Fruit fly (Drosophila melanogaster) whole organism, embryonic: ENCODE results near the gene CG8671.

Experiments used
- Abd-B ChIP-seq: fragments of 200-800 bp; sonication (Bioruptor generic); optimal IDR thresholded peaks from 2 replicates; lab custom pipeline; 2018; ENCODE audit warnings: missing biosample characterization, mild to moderate bottlenecking, missing genetic modification characterization, moderate library complexity
- Ada2b ChIP-seq: fragments of 200-800 bp; sonication (Bioruptor generic); IDR thresholded peaks from 2 replicates; pipeline ENCODE4 v1.3.6; 2022; ENCODE audit warnings: missing biosample characterization, missing genetic modification characterization
- CG10274 ChIP-seq: fragments of 200-800 bp; sonication (Bioruptor generic); optimal IDR thresholded peaks from 3 replicates; lab custom pipeline; 2017; ENCODE audit warnings: missing biosample characterization, mild to moderate bottlenecking, missing genetic modification characterization
- CG11723 ChIP-seq: fragments of 200-800 bp; sonication (Bioruptor generic); optimal IDR thresholded peaks from 2 replicates; lab custom pipeline; 2017; ENCODE audit warnings: missing biosample characterization, mild to moderate bottlenecking, missing genetic modification characterization
- CG12236 ChIP-seq: fragments of 200-800 bp; sonication (Bioruptor generic); optimal IDR thresholded peaks from 2 replicates; lab custom pipeline; 2016; ENCODE audit warnings: missing biosample characterization, missing genetic modification characterization
- CG13123 ChIP-seq: fragments of 200-800 bp; sonication (Bioruptor generic); optimal IDR thresholded peaks from 2 replicates; lab custom pipeline; 2016; ENCODE audit warnings: missing biosample characterization, missing genetic modification characterization
- CG13287 ChIP-seq: fragments of 200-800 bp; sonication (Bioruptor generic); IDR thresholded peaks from 2 replicates; pipeline ENCODE4 v1.3.6; 2022; ENCODE audit warnings: missing biosample characterization, missing genetic modification characterization; ENCODE audit not compliant: partially characterized antibody
- CG14014 ChIP-seq: fragments of 200-800 bp; sonication (Bioruptor generic); IDR thresholded peaks from 2 replicates; pipeline ENCODE4 v1.3.6; 2022; ENCODE audit warnings: missing biosample characterization, missing genetic modification characterization
- CG14441 ChIP-seq: fragments of 200-800 bp; sonication (Bioruptor generic); IDR thresholded peaks from 2 replicates; pipeline ENCODE4 v1.3.6; 2022; ENCODE audit warnings: missing biosample characterization, missing genetic modification characterization
- CG14860 ChIP-seq: fragments of 200-800 bp; sonication (Bioruptor generic); IDR thresholded peaks from 3 replicates; pipeline ENCODE4 v1.3.6; 2022; ENCODE audit warnings: missing biosample characterization, missing genetic modification characterization; ENCODE audit not compliant: partially characterized antibody
- CG17328 ChIP-seq: fragments of 200-800 bp; sonication (Bioruptor generic); IDR thresholded peaks from 2 replicates; pipeline ENCODE4 v1.3.6; 2022; ENCODE audit warnings: missing biosample characterization, missing genetic modification characterization
- CG17385 ChIP-seq: fragments of 200-800 bp; sonication (Bioruptor generic); optimal IDR thresholded peaks from 3 replicates; lab custom pipeline; 2018; ENCODE audit warnings: missing biosample characterization, mild to moderate bottlenecking, missing genetic modification characterization
- CG2678 ChIP-seq: fragments of 200-800 bp; sonication (Bioruptor generic); optimal IDR thresholded peaks from 3 replicates; lab custom pipeline; 2019; ENCODE audit warnings: missing biosample characterization, mild to moderate bottlenecking, missing genetic modification characterization, moderate library complexity
- CG2889 ChIP-seq: fragments of 200-800 bp; sonication (Bioruptor generic); IDR thresholded peaks from 3 replicates; pipeline ENCODE4 v1.3.6; 2022; ENCODE audit warnings: missing biosample characterization, missing genetic modification characterization
- CG3065 ChIP-seq: fragments of 200-800 bp; sonication (Bioruptor generic); optimal IDR thresholded peaks from 2 replicates; lab custom pipeline; 2016; ENCODE audit warnings: missing biosample characterization, missing genetic modification characterization
- CG3407 ChIP-seq: fragments of 200-800 bp; sonication (Bioruptor generic); optimal IDR thresholded peaks from 2 replicates; lab custom pipeline; 2018; ENCODE audit warnings: missing biosample characterization, mild to moderate bottlenecking, missing genetic modification characterization
- CG34422 ChIP-seq: fragments of 200-800 bp; sonication (Bioruptor generic); IDR thresholded peaks from 3 replicates; pipeline ENCODE4 v1.3.6; 2022; ENCODE audit warnings: missing biosample characterization, missing genetic modification characterization
- CG3995 ChIP-seq: fragments of 200-800 bp; sonication (Bioruptor generic); optimal IDR thresholded peaks from 3 replicates; lab custom pipeline; 2016; ENCODE audit warnings: missing biosample characterization, missing genetic modification characterization
- CG5245 ChIP-seq: fragments of 200-800 bp; sonication (Bioruptor generic); optimal IDR thresholded peaks from 3 replicates; lab custom pipeline; 2016; ENCODE audit warnings: missing biosample characterization, missing genetic modification characterization
- CG6689 ChIP-seq: fragments of 200-800 bp; sonication (Bioruptor generic); IDR thresholded peaks from 2 replicates; pipeline ENCODE4 v1.3.6; 2022; ENCODE audit warnings: missing biosample characterization, missing genetic modification characterization
- CG9727 ChIP-seq: fragments of 200-800 bp; sonication (Bioruptor generic); optimal IDR thresholded peaks from 3 replicates; lab custom pipeline; 2017; ENCODE audit warnings: missing biosample characterization, mild to moderate bottlenecking, missing genetic modification characterization
- CHES-1-like ChIP-seq: fragments of 200-800 bp; sonication (Bioruptor generic); optimal IDR thresholded peaks from 2 replicates; lab custom pipeline; 2016; ENCODE audit warnings: missing biosample characterization, missing genetic modification characterization
- D19B ChIP-seq: fragments of 200-800 bp; sonication (Bioruptor generic); optimal IDR thresholded peaks from 2 replicates; lab custom pipeline; 2017; ENCODE audit warnings: missing biosample characterization, mild to moderate bottlenecking, missing genetic modification characterization
- Dfd ChIP-seq, 2 experiments: fragments of >200 bp; optimal IDR thresholded peaks; 2 replicates each; lab custom pipeline; 2017; ENCODE audit warnings: missing biosample characterization in 2 of 2, missing genetic modification characterization in 2 of 2
- Drgx ChIP-seq: fragments of 200-800 bp; sonication (Bioruptor generic); IDR thresholded peaks from 2 replicates; pipeline ENCODE4 v1.3.6; 2022; ENCODE audit warnings: missing biosample characterization, missing genetic modification characterization
- GATAe ChIP-seq: fragments of 200-800 bp; sonication (Bioruptor generic); conservative IDR thresholded peaks from 2 replicates; pipeline ENCODE4 v1.3.6; 2022; ENCODE audit warnings: missing biosample characterization, missing genetic modification characterization
- Kr ChIP-seq: fragments of 200-800 bp; sonication (Bioruptor generic); optimal IDR thresholded peaks from 2 replicates; lab custom pipeline; 2017; ENCODE audit warnings: missing biosample characterization, mild to moderate bottlenecking, missing genetic modification characterization
- Lim3 ChIP-seq: fragments of 200-800 bp; sonication (Bioruptor generic); IDR thresholded peaks from 2 replicates; pipeline ENCODE4 v1.3.6; 2022; ENCODE audit warnings: missing biosample characterization, missing genetic modification characterization
- Meics ChIP-seq: fragments of 200-800 bp; sonication (Bioruptor generic); optimal IDR thresholded peaks from 2 replicates; lab custom pipeline; 2017; ENCODE audit warnings: missing biosample characterization, mild to moderate bottlenecking, missing genetic modification characterization
- Nf-YC ChIP-seq: fragments of 200-800 bp; optimal IDR thresholded peaks from 3 replicates; lab custom pipeline; 2019; ENCODE audit warnings: missing biosample characterization, mild to moderate bottlenecking, missing genetic modification characterization, moderate library complexity
- PHDP ChIP-seq: fragments of 200-800 bp; sonication (Bioruptor generic); optimal IDR thresholded peaks from 3 replicates; lab custom pipeline; 2018; ENCODE audit warnings: missing biosample characterization, mild to moderate bottlenecking, missing genetic modification characterization, moderate library complexity
- Scr ChIP-seq: fragments of 200-800 bp; sonication (Bioruptor generic); IDR thresholded peaks from 2 replicates; pipeline ENCODE4 v1.3.6; 2022; ENCODE audit warnings: missing biosample characterization, missing genetic modification characterization; ENCODE audit not compliant: partially characterized antibody
- Taf1 ChIP-seq: fragments of 200-800 bp; sonication (Bioruptor generic); IDR thresholded peaks from 2 replicates; pipeline ENCODE4 v1.3.6; 2022; ENCODE audit warnings: missing biosample characterization, missing genetic modification characterization
- YL-1 ChIP-seq: fragments of 200-800 bp; sonication (Bioruptor generic); optimal IDR thresholded peaks from 3 replicates; lab custom pipeline; 2017; ENCODE audit warnings: missing biosample characterization, mild to moderate bottlenecking, missing genetic modification characterization
- chinmo ChIP-seq: fragments of 200-800 bp; sonication (Bioruptor generic); IDR thresholded peaks from 4 replicates; pipeline ENCODE4 v1.3.6; 2022; ENCODE audit warnings: missing biosample characterization, missing genetic modification characterization; ENCODE audit not compliant: partially characterized antibody
- chn ChIP-seq: fragments of 200-800 bp; sonication (Bioruptor generic); optimal IDR thresholded peaks from 2 replicates; lab custom pipeline; 2016; ENCODE audit warnings: missing biosample characterization, missing genetic modification characterization
- crc ChIP-seq: fragments of 200-800 bp; sonication (Bioruptor generic); optimal IDR thresholded peaks from 2 replicates; lab custom pipeline; 2016; ENCODE audit warnings: missing biosample characterization, missing genetic modification characterization
- cwo ChIP-seq: fragments of 200-800 bp; sonication (Bioruptor generic); optimal IDR thresholded peaks from 3 replicates; lab custom pipeline; 2017; ENCODE audit warnings: missing biosample characterization, missing genetic modification characterization, mild to moderate bottlenecking, moderate library complexity, missing genetic modification reagents
- dati ChIP-seq: fragments of 200-800 bp; sonication (Bioruptor generic); IDR thresholded peaks from 2 replicates; pipeline ENCODE4 v1.3.6; 2022; ENCODE audit warnings: missing biosample characterization, missing genetic modification characterization
- fd3F ChIP-seq: fragments of 200-800 bp; sonication (Bioruptor generic); optimal IDR thresholded peaks from 2 replicates; lab custom pipeline; 2018; ENCODE audit warnings: missing biosample characterization, mild to moderate bottlenecking, missing genetic modification characterization, moderate library complexity
- hkb ChIP-seq, 2 experiments: fragments of 200-800 bp in 1 of 2; fragments of >200 bp in 1 of 2; sonication (Bioruptor generic) in 1 of 2; IDR thresholded peaks in 1 of 2; optimal IDR thresholded peaks in 1 of 2; 2 replicates each; pipeline versions ENCODE4 v1.3.6 to Lab custom; 2017 to 2022; ENCODE audit warnings: missing biosample characterization in 1 of 2, missing genetic modification characterization in 1 of 2
- jumu ChIP-seq: fragments of 200-800 bp; sonication (Bioruptor generic); optimal IDR thresholded peaks from 3 replicates; lab custom pipeline; 2016; ENCODE audit warnings: missing biosample characterization, missing genetic modification characterization
- kah ChIP-seq: fragments of 200-800 bp; sonication (Bioruptor generic); optimal IDR thresholded peaks from 2 replicates; lab custom pipeline; 2018; ENCODE audit warnings: missing biosample characterization, mild to moderate bottlenecking, missing genetic modification characterization
- lbe ChIP-seq: fragments of 200-800 bp; sonication (Bioruptor generic); optimal IDR thresholded peaks from 2 replicates; lab custom pipeline; 2016; ENCODE audit warnings: missing biosample characterization, mild to moderate bottlenecking, missing genetic modification characterization
- luna ChIP-seq: fragments of 200-800 bp; sonication (Bioruptor generic); optimal IDR thresholded peaks from 2 replicates; lab custom pipeline; 2016; ENCODE audit warnings: missing biosample characterization, missing genetic modification characterization
- prd ChIP-seq, 3 experiments: fragments of >200 bp in 2 of 3; fragments of 200-800 bp in 1 of 3; sonication (Bioruptor generic) in 1 of 3; optimal IDR thresholded peaks in 2 of 3; IDR thresholded peaks in 1 of 3; 2 replicates in 2 of 3; 3 replicates in 1 of 3; pipeline versions ENCODE4 v1.3.6 to Lab custom; 2017 to 2022; ENCODE audit warnings: missing biosample characterization in 1 of 3, missing genetic modification characterization in 1 of 3
- scrt ChIP-seq: fragments of 200-800 bp; sonication (Bioruptor generic); optimal IDR thresholded peaks from 2 replicates; lab custom pipeline; 2018; ENCODE audit warnings: missing biosample characterization, mild to moderate bottlenecking, missing genetic modification characterization, moderate library complexity
- sim ChIP-seq: fragments of 200-800 bp; sonication (Bioruptor generic); IDR thresholded peaks from 2 replicates; pipeline ENCODE4 v1.3.6; 2022; ENCODE audit warnings: missing biosample characterization, missing genetic modification characterization
- tna ChIP-seq: fragments of 200-800 bp; sonication (Bioruptor generic); IDR thresholded peaks from 2 replicates; pipeline ENCODE4 v1.3.6; 2022; ENCODE audit warnings: missing biosample characterization, missing genetic modification characterization; ENCODE audit not compliant: partially characterized antibody
- vfl ChIP-seq: fragments of 200-800 bp; sonication (Bioruptor generic); optimal IDR thresholded peaks from 2 replicates; lab custom pipeline; 2016; ENCODE audit warnings: missing biosample characterization, missing genetic modification characterization
- yki ChIP-seq: fragments of >200 bp; optimal IDR thresholded peaks from 3 replicates; lab custom pipeline; 2018

CG8671 gene

DNA sequence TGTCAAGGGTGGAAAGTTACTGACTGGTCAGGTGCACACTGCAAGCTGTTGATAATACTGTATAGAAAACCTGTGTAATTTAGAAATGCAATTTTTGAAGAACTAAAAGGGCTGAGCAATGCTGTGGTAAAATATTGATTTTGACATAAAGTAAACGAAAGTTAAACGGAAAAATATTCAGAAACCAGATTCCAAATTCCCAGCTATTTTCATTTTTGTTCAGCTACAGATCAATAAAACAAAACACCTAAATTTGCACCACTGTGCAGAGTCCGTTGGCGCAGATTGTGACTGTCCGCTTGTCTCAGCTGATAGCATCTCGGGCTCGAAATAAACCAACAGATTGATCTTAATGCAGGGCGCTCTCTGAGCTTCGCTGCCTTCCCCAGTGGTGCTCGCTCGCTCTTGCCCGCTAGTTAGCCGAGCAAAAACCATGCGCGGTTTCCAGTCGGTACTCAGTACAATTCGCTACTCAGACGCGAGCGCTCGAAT lies 51.2 kb downstream of the CG8671 start, which contains the start of gene CG46314:
CG46314 (plus strand) TSS at position 452 of the 492 bp plus-strand sequence.
- TF ChIP-seq CG14860 (GFP tag; lab: Robert Waterston, UW) (no peak), cwo (GFP tag; lab: Kevin White, UChicago) (no peak), fd3F (GFP tag; lab: Kevin White, UChicago) (no peak), Drgx (GFP tag; lab: Robert Waterston, UW) (peak; percentile 78), jumu (GFP tag; lab: Kevin White, UChicago) (no peak), Taf1 (GFP tag; lab: Robert Waterston, UW) (no peak), CG34422 (GFP tag; lab: Robert Waterston, UW) (no peak), CG6689 (GFP tag; lab: Robert Waterston, UW) (no peak), Lim3 (no peak), CG14441 (GFP tag; lab: Robert Waterston, UW) (peak; percentile 45; the same call in 1 of the 2 replicates), CG14014 (no peak), CG3065 (GFP tag; lab: Kevin White, UChicago) (no peak), hkb (optimal IDR thresholded peaks at IDR 0.05; lab: Kevin White, UChicago) (no peak), hkb (GFP tag; IDR thresholded peaks at IDR 0.05; lab: Robert Waterston, UW) (peak; percentile 30), YL-1 (GFP tag; lab: Kevin White, UChicago) (no peak), yki (lab: Kevin White, UChicago) (no peak), CG3995 (no peak), lbe (GFP tag; lab: Kevin White, UChicago) (peak; percentile 39), CG5245 (GFP tag; lab: Kevin White, UChicago) (no peak), Abd-B (GFP tag; lab: Kevin White, UChicago) (no peak), dati (GFP tag; lab: Robert Waterston, UW) (no peak), CG13287 (GFP tag; lab: Robert Waterston, UW) (peak; percentile 50; the same call in 1 of the 2 replicates), Ada2b (GFP tag; lab: Robert Waterston, UW) (peak; percentile 30; the same call in 1 of the 2 replicates), CG3407 (GFP tag; lab: Kevin White, UChicago) (no peak), Meics (GFP tag; lab: Kevin White, UChicago) (peak; percentile 37), sim (GFP tag; lab: Robert Waterston, UW) (no peak), luna (GFP tag; lab: Kevin White, UChicago) (no peak), vfl (GFP tag; lab: Kevin White, UChicago) (no peak), CG17385 (no peak), D19B (GFP tag; lab: Kevin White, UChicago) (peak; percentile 6), CG2889 (GFP tag; lab: Robert Waterston, UW) (no peak), CG12236 (no peak), CHES-1-like (GFP tag; lab: Kevin White, UChicago) (no peak), kah (GFP tag; lab: Kevin White, UChicago) (no peak), prd (optimal IDR thresholded peaks at IDR 0.05; lab: Kevin White, UChicago) (no peak), prd (GFP tag; IDR thresholded peaks at IDR 0.05; lab: Robert Waterston, UW) (no peak), CG2678 (peak; percentile 55), CG13123 (GFP tag; lab: Kevin White, UChicago) (no peak), Nf-YC (tag; lab: Kevin White, UChicago) (peak; percentile 7), GATAe (GFP tag; lab: Robert Waterston, UW) (no peak), Dfd (GFP tag; optimal IDR thresholded peaks at IDR 0.05; lab: Kevin White, UChicago) (no peak), Scr (GFP tag; lab: Robert Waterston, UW) (no peak), chinmo (GFP tag; lab: Robert Waterston, UW) (peak; percentile 93), crc (GFP tag; lab: Kevin White, UChicago) (no peak), tna (GFP tag; lab: Robert Waterston, UW) (no peak), CG10274 (GFP tag; lab: Kevin White, UChicago) (no peak), Kr (GFP tag; lab: Kevin White, UChicago) (no peak), CG11723 (GFP tag; lab: Kevin White, UChicago) (no peak), PHDP (tag; lab: Kevin White, UChicago) (no peak), CG9727 (GFP tag; lab: Kevin White, UChicago) (no peak), scrt (GFP tag; lab: Kevin White, UChicago) (no peak), chn (no peak), CG17328 (no peak)
